Fruit fly (Drosophila melanogaster) whole organism, embryonic: ENCODE data around the gene ebd2.
A peak's percentile ranks its signal among the peaks of the same experiment; 100 is the strongest.

Experiments
- Antp ChIP-seq: fragments of 200-800 bp; sonication (Bioruptor generic); optimal IDR thresholded peaks from 3 replicates; lab custom pipeline; 2016; ENCODE audit warnings: missing biosample characterization, missing genetic modification characterization
- Atf-2 ChIP-seq: fragments of 200-800 bp; sonication (Bioruptor generic); optimal IDR thresholded peaks from 2 replicates; lab custom pipeline; 2016; ENCODE audit warnings: missing biosample characterization, missing genetic modification characterization
- B-H1 ChIP-seq: fragments of 200-800 bp; sonication (Bioruptor generic); IDR thresholded peaks from 3 replicates; pipeline ENCODE4 v1.3.6; 2022; ENCODE audit warnings: missing biosample characterization, missing genetic modification characterization
- Bdp1 ChIP-seq: fragments of 200-800 bp; sonication (Bioruptor generic); optimal IDR thresholded peaks from 3 replicates; lab custom pipeline; 2016; ENCODE audit warnings: missing biosample characterization, missing genetic modification characterization
- CG10431 ChIP-seq: fragments of 200-800 bp; sonication (Bioruptor generic); optimal IDR thresholded peaks from 3 replicates; lab custom pipeline; 2018; ENCODE audit warnings: missing biosample characterization, mild to moderate bottlenecking, missing genetic modification characterization
- CG10654 ChIP-seq: fragments of 200-800 bp; sonication (Bioruptor generic); optimal IDR thresholded peaks from 2 replicates; lab custom pipeline; 2016; ENCODE audit warnings: missing biosample characterization, missing genetic modification characterization
- CG12236 ChIP-seq: fragments of 200-800 bp; sonication (Bioruptor generic); optimal IDR thresholded peaks from 2 replicates; lab custom pipeline; 2016; ENCODE audit warnings: missing biosample characterization, missing genetic modification characterization
- CG14014 ChIP-seq: fragments of 200-800 bp; sonication (Bioruptor generic); IDR thresholded peaks from 2 replicates; pipeline ENCODE4 v1.3.6; 2022; ENCODE audit warnings: missing biosample characterization, missing genetic modification characterization
- CG14667 ChIP-seq: fragments of 200-800 bp; sonication (Bioruptor generic); IDR thresholded peaks from 2 replicates; pipeline ENCODE4 v1.3.6; 2022; ENCODE audit warnings: missing biosample characterization, missing genetic modification characterization
- CG15601 ChIP-seq: fragments of 200-800 bp; sonication (Bioruptor generic); optimal IDR thresholded peaks from 3 replicates; lab custom pipeline; 2019; ENCODE audit warnings: missing biosample characterization, mild to moderate bottlenecking, missing genetic modification characterization, moderate library complexity
- CG1603 ChIP-seq: fragments of 200-800 bp; sonication (Bioruptor generic); optimal IDR thresholded peaks from 2 replicates; lab custom pipeline; 2019; ENCODE audit warnings: missing biosample characterization, mild to moderate bottlenecking, missing genetic modification characterization, moderate library complexity
- CG17186 ChIP-seq: fragments of 200-800 bp; sonication (Bioruptor generic); optimal IDR thresholded peaks from 3 replicates; lab custom pipeline; 2017; ENCODE audit warnings: missing biosample characterization, missing genetic modification reagents, missing genetic modification characterization
- CG18262 ChIP-seq: fragments of 200-800 bp; optimal IDR thresholded peaks from 3 replicates; lab custom pipeline; 2019; ENCODE audit warnings: missing biosample characterization, mild to moderate bottlenecking, missing genetic modification characterization, moderate library complexity
- CG32532 ChIP-seq: fragments of 200-800 bp; sonication (Bioruptor generic); IDR thresholded peaks from 2 replicates; pipeline ENCODE4 v1.3.6; 2022; ENCODE audit warnings: missing biosample characterization, missing genetic modification characterization
- CG32772 ChIP-seq: fragments of 200-800 bp; sonication (Bioruptor generic); IDR thresholded peaks from 2 replicates; pipeline ENCODE4 v1.3.6; 2022; ENCODE audit warnings: missing biosample characterization, missing genetic modification characterization
- CG34376 ChIP-seq: fragments of 200-800 bp; sonication (Bioruptor generic); optimal IDR thresholded peaks from 2 replicates; lab custom pipeline; 2018; ENCODE audit warnings: missing biosample characterization, mild to moderate bottlenecking, missing genetic modification characterization
- CG4328 ChIP-seq: fragments of 200-800 bp; sonication (Bioruptor generic); optimal IDR thresholded peaks from 3 replicates; lab custom pipeline; 2017; ENCODE audit warnings: missing biosample characterization, missing genetic modification reagents, missing genetic modification characterization
- CG6791 ChIP-seq: fragments of 200-800 bp; sonication (Bioruptor generic); IDR thresholded peaks from 3 replicates; pipeline ENCODE4 v1.3.6; 2022; ENCODE audit warnings: missing biosample characterization, missing genetic modification characterization; ENCODE audit not compliant: partially characterized antibody
- CG8290 ChIP-seq, 3 experiments: fragments of 200-800 bp; sonication (Bioruptor generic); optimal IDR thresholded peaks; 2 replicates each; lab custom pipeline; 2016 to 2019; ENCODE audit warnings: missing biosample characterization in 3 of 3, missing genetic modification characterization in 3 of 3, mild to moderate bottlenecking in 2 of 3, moderate library complexity in 1 of 3
- CG9727 ChIP-seq: fragments of 200-800 bp; sonication (Bioruptor generic); optimal IDR thresholded peaks from 3 replicates; lab custom pipeline; 2017; ENCODE audit warnings: missing biosample characterization, mild to moderate bottlenecking, missing genetic modification characterization
- CG9797 ChIP-seq: fragments of 200-800 bp; sonication (Bioruptor generic); optimal IDR thresholded peaks from 3 replicates; lab custom pipeline; 2018; ENCODE audit warnings: missing biosample characterization, mild to moderate bottlenecking, missing genetic modification characterization
- CG9876 ChIP-seq: fragments of 200-800 bp; sonication (Bioruptor generic); optimal IDR thresholded peaks from 2 replicates; lab custom pipeline; 2016; ENCODE audit warnings: missing biosample characterization, missing genetic modification characterization
- CoRest ChIP-seq: fragments of 200-800 bp; sonication (Bioruptor generic); optimal IDR thresholded peaks from 3 replicates; lab custom pipeline; 2018; ENCODE audit warnings: missing biosample characterization, mild to moderate bottlenecking, missing genetic modification characterization, moderate library complexity
- Dfd ChIP-seq, 2 experiments: fragments of >200 bp; optimal IDR thresholded peaks; 2 replicates each; lab custom pipeline; 2017; ENCODE audit warnings: missing biosample characterization in 2 of 2, missing genetic modification characterization in 2 of 2
- Dip3 ChIP-seq: fragments of 200-800 bp; sonication (Bioruptor generic); optimal IDR thresholded peaks from 3 replicates; lab custom pipeline; 2016; ENCODE audit warnings: missing biosample characterization, missing genetic modification characterization
- Dref ChIP-seq: fragments of 200-800 bp; sonication (Bioruptor generic); IDR thresholded peaks from 2 replicates; pipeline ENCODE4 v1.3.6; 2022; ENCODE audit warnings: missing biosample characterization, missing genetic modification characterization
- Elba2 ChIP-seq: fragments of 200-800 bp; sonication (Bioruptor generic); optimal IDR thresholded peaks from 3 replicates; lab custom pipeline; 2016; ENCODE audit warnings: missing biosample characterization, missing genetic modification characterization
- H2.0 ChIP-seq: fragments of 200-800 bp; sonication (Bioruptor generic); IDR thresholded peaks from 2 replicates; pipeline ENCODE4 v1.3.6; 2022; ENCODE audit warnings: missing biosample characterization, missing genetic modification characterization
- HmgD ChIP-seq: fragments of 200-800 bp; sonication (Bioruptor generic); optimal IDR thresholded peaks from 3 replicates; lab custom pipeline; 2016; ENCODE audit warnings: missing biosample characterization, missing genetic modification characterization
- Jarid2 ChIP-seq: fragments of 200-800 bp; sonication (Bioruptor generic); optimal IDR thresholded peaks from 3 replicates; lab custom pipeline; 2017; ENCODE audit warnings: mild to moderate bottlenecking, missing biosample characterization, missing genetic modification reagents, missing genetic modification characterization
- Lpt ChIP-seq: fragments of >200 bp; optimal IDR thresholded peaks from 2 replicates; lab custom pipeline; 2018; ENCODE audit warnings: missing biosample characterization, missing genetic modification characterization
- Nf-YA ChIP-seq: fragments of 200-800 bp; sonication (Bioruptor generic); IDR thresholded peaks from 2 replicates; pipeline ENCODE4 v1.3.6; 2022; ENCODE audit warnings: missing biosample characterization, missing genetic modification characterization
- Ptx1 ChIP-seq: fragments of 200-800 bp; sonication (Bioruptor generic); IDR thresholded peaks from 2 replicates; pipeline ENCODE4 v1.3.6; 2022; ENCODE audit warnings: missing biosample characterization, missing genetic modification characterization
- Sox100B ChIP-seq: fragments of 200-800 bp; sonication (Bioruptor generic); optimal IDR thresholded peaks from 3 replicates; lab custom pipeline; 2018; ENCODE audit warnings: missing biosample characterization, mild to moderate bottlenecking, missing genetic modification characterization
- Ssrp ChIP-seq: fragments of 200-800 bp; sonication (Bioruptor generic); optimal IDR thresholded peaks from 2 replicates; lab custom pipeline; 2018; ENCODE audit warnings: missing biosample characterization, mild to moderate bottlenecking, missing genetic modification characterization, moderate library complexity
- Tbp ChIP-seq: fragments of >200 bp; optimal IDR thresholded peaks from 2 replicates; lab custom pipeline; 2018; ENCODE audit warnings: missing biosample characterization, missing genetic modification characterization
- Xrp1 ChIP-seq: fragments of 200-800 bp; sonication (Bioruptor generic); IDR thresholded peaks from 2 replicates; pipeline ENCODE4 v1.3.6; 2022; ENCODE audit warnings: missing biosample characterization, missing genetic modification characterization
- bcd ChIP-seq: fragments of 200-800 bp; sonication (Bioruptor generic); optimal IDR thresholded peaks from 2 replicates; lab custom pipeline; 2017; ENCODE audit warnings: missing biosample characterization, mild to moderate bottlenecking, missing genetic modification characterization
- cad ChIP-seq: fragments of >200 bp; optimal IDR thresholded peaks from 2 replicates; lab custom pipeline; 2017; ENCODE audit warnings: missing biosample characterization, missing genetic modification characterization
- dm ChIP-seq: fragments of 200-800 bp; sonication (Bioruptor generic); optimal IDR thresholded peaks from 3 replicates; lab custom pipeline; 2016; ENCODE audit warnings: missing biosample characterization, missing genetic modification characterization
- dmrt11E ChIP-seq: fragments of 200-800 bp; sonication (Bioruptor generic); optimal IDR thresholded peaks from 3 replicates; lab custom pipeline; 2018; ENCODE audit warnings: missing biosample characterization, mild to moderate bottlenecking, missing genetic modification characterization, moderate library complexity
- fd64A ChIP-seq: fragments of 200-800 bp; sonication (Bioruptor generic); optimal IDR thresholded peaks from 3 replicates; lab custom pipeline; 2018; ENCODE audit warnings: missing biosample characterization, mild to moderate bottlenecking, missing genetic modification characterization
- gcm ChIP-seq: fragments of 200-800 bp; sonication (Bioruptor generic); optimal IDR thresholded peaks from 2 replicates; lab custom pipeline; 2019; ENCODE audit warnings: missing biosample characterization, mild to moderate bottlenecking, missing genetic modification characterization, moderate library complexity
- grn ChIP-seq: fragments of 200-800 bp; sonication (Bioruptor generic); optimal IDR thresholded peaks from 3 replicates; lab custom pipeline; 2017; ENCODE audit warnings: missing biosample characterization, missing genetic modification characterization
- gro ChIP-seq: fragments of 200-800 bp; sonication (Bioruptor generic); optimal IDR thresholded peaks from 2 replicates; lab custom pipeline; 2016; ENCODE audit warnings: missing biosample characterization, missing genetic modification characterization
- jigr1 ChIP-seq: fragments of 200-800 bp; sonication (Bioruptor generic); IDR thresholded peaks from 3 replicates; pipeline ENCODE4 v1.3.6; 2022; ENCODE audit warnings: missing biosample characterization, missing genetic modification characterization
- lilli ChIP-seq: fragments of 200-800 bp; sonication (Bioruptor generic); optimal IDR thresholded peaks from 3 replicates; lab custom pipeline; 2016; ENCODE audit warnings: missing biosample characterization, missing genetic modification characterization
- luna ChIP-seq: fragments of 200-800 bp; sonication (Bioruptor generic); optimal IDR thresholded peaks from 2 replicates; lab custom pipeline; 2016; ENCODE audit warnings: missing biosample characterization, missing genetic modification characterization
- org-1 ChIP-seq: fragments of 200-800 bp; sonication (Bioruptor generic); optimal IDR thresholded peaks from 2 replicates; lab custom pipeline; 2017; ENCODE audit warnings: missing biosample characterization, missing genetic modification characterization
- sd ChIP-seq: fragments of 200-800 bp; sonication (Bioruptor generic); optimal IDR thresholded peaks from 3 replicates; lab custom pipeline; 2018; ENCODE audit warnings: missing biosample characterization, mild to moderate bottlenecking, missing genetic modification characterization, moderate library complexity
- slp2 ChIP-seq: fragments of 200-800 bp; sonication (Bioruptor generic); optimal IDR thresholded peaks from 2 replicates; lab custom pipeline; 2016; ENCODE audit warnings: missing biosample characterization, missing genetic modification characterization
- wdn ChIP-seq: fragments of 200-800 bp; sonication (Bioruptor generic); IDR thresholded peaks from 2 replicates; pipeline ENCODE4 v1.3.6; 2022; ENCODE audit warnings: missing biosample characterization, missing genetic modification characterization

The ebd2 gene

DNA sequence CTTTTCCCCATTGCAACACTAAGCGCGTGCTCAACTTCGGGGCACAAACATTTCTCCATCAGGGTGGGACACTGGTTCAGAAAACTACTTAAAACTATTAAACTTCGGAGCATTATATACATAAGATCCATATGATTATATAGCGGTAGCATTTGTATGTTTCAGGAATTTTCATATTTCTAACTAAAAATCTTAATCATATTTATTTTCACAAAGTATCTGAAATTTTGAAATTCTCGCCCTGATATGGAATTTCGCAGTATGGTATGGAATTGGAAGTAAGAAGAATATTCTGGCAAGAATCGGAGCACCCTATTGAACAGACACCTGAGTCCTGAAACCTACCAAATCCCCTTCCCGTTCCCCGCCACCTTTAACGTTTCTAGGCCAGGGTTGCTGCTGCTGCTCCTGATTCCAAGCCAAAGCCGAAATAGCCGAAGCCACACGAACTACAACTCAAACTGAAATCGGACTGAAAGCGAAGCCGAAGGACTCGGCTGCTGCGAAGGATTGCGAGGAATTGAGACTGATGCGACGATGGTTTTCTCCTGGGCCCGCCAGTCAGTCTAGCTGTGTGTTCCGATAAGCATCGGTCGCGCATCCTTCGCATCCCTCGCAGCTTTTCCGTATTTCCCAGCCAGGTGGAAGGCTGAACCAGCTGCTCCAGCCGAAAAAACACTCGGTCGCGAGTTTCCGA, 27.1 kb downstream of the ebd2 start (continued):
- TF ChIP-seq CG4328 (GFP tag; lab: Kevin White, UChicago) (no peak), CG32532 (no peak), Tbp (GFP tag; lab: Kevin White, UChicago) (no peak), Ssrp (tag; lab: Kevin White, UChicago) (no peak), CG18262 (tag; lab: Kevin White, UChicago) (no peak), Antp (GFP tag; lab: Kevin White, UChicago) (no peak), sd (tag; lab: Kevin White, UChicago) (no peak), Ptx1 (no peak), dm (GFP tag; lab: Kevin White, UChicago) (no peak), CG14667 (GFP tag; lab: Robert Waterston, UW) (no peak), grn (GFP tag; lab: Kevin White, UChicago) (no peak), CG6791 (GFP tag; lab: Robert Waterston, UW) (no peak), HmgD (no peak), dmrt11E (no peak), cad (GFP tag; lab: Kevin White, UChicago) (no peak), B-H1 (no peak), gcm (no peak), CG15601 (tag; lab: Kevin White, UChicago) (no peak), Bdp1 (no peak), CG17186 (GFP tag; lab: Kevin White, UChicago) (no peak), CG34376 (GFP tag; lab: Kevin White, UChicago) (peak; percentile 69), jigr1 (GFP tag; lab: Robert Waterston, UW) (no peak), CG9727 (GFP tag; lab: Kevin White, UChicago) (peak; percentile 20), org-1 (peak; percentile 5), wdn (GFP tag; lab: Robert Waterston, UW) (no peak), CG10431 (GFP tag; lab: Kevin White, UChicago) (no peak), gro (GFP tag; lab: Kevin White, UChicago) (no peak), Dref (GFP tag; lab: Robert Waterston, UW) (no peak), Nf-YA (GFP tag; lab: Robert Waterston, UW) (no peak), Sox100B (GFP tag; lab: Kevin White, UChicago) (no peak), CoRest (tag; lab: Kevin White, UChicago) (peak; percentile 18), Lpt (GFP tag; lab: Kevin White, UChicago) (no peak), CG14014 (GFP tag; lab: Robert Waterston, UW) (peak; percentile 39; the same call in 1 of the 2 replicates), CG9797 (GFP tag; lab: Kevin White, UChicago) (no peak), Xrp1 (no peak), CG9876 (GFP tag; lab: Kevin White, UChicago) (no peak), CG1603 (tag; lab: Kevin White, UChicago) (no peak), Elba2 (GFP tag; lab: Kevin White, UChicago) (no peak), CG12236 (no peak), Dfd (GFP tag; optimal IDR thresholded peaks at IDR 0.05; lab: Kevin White, UChicago) (no peak), Atf-2 (GFP tag; lab: Kevin White, UChicago) (no peak), CG32772 (GFP tag; lab: Robert Waterston, UW) (no peak), H2.0 (GFP tag; lab: Robert Waterston, UW) (no peak), slp2 (GFP tag; lab: Kevin White, UChicago) (no peak), luna (GFP tag; lab: Kevin White, UChicago) (no peak), fd64A (GFP tag; lab: Kevin White, UChicago) (no peak), bcd (no peak), CG10654 (GFP tag; lab: Kevin White, UChicago) (no peak), CG8290 (GFP tag; optimal IDR thresholded peaks at IDR 0.05; lab: Kevin White, UChicago) (no peak), CG8290 (tag; optimal IDR thresholded peaks at IDR 0.05; lab: Kevin White, UChicago) (no peak), Dip3 (GFP tag; lab: Kevin White, UChicago) (no peak), Jarid2 (GFP tag; lab: Kevin White, UChicago) (no peak), lilli (GFP tag; lab: Kevin White, UChicago) (peak; percentile 37)
